Fruit fly (Drosophila melanogaster) whole organism, embryonic: ENCODE measurements around the gene mRpS18B.

ENCODE experiments used
- Adf1 ChIP-seq: fragments of 200-800 bp; sonication (Bioruptor generic); IDR thresholded peaks from 2 replicates; pipeline ENCODE4 v1.3.6; 2022; ENCODE audit warnings: missing biosample characterization, missing genetic modification characterization
- Atf3 ChIP-seq: fragments of 200-800 bp; sonication (Bioruptor generic); optimal IDR thresholded peaks from 3 replicates; lab custom pipeline; 2016; ENCODE audit warnings: missing biosample characterization, missing genetic modification characterization
- Bgb ChIP-seq: fragments of 200-800 bp; sonication (Bioruptor generic); IDR thresholded peaks from 2 replicates; pipeline ENCODE4 v1.3.6; 2022; ENCODE audit warnings: missing biosample characterization, missing genetic modification characterization; ENCODE audit not compliant: partially characterized antibody
- CG10267 ChIP-seq: fragments of 200-800 bp; sonication (Bioruptor generic); optimal IDR thresholded peaks from 2 replicates; lab custom pipeline; 2018; ENCODE audit warnings: missing biosample characterization, mild to moderate bottlenecking, missing genetic modification characterization, moderate library complexity
- CG10654 ChIP-seq: fragments of 200-800 bp; sonication (Bioruptor generic); optimal IDR thresholded peaks from 2 replicates; lab custom pipeline; 2016; ENCODE audit warnings: missing biosample characterization, missing genetic modification characterization
- CG12155 ChIP-seq: fragments of 200-800 bp; sonication (Bioruptor generic); optimal IDR thresholded peaks from 3 replicates; lab custom pipeline; 2016; ENCODE audit warnings: missing biosample characterization, missing genetic modification characterization
- CG13775 ChIP-seq: fragments of 200-800 bp; sonication (Bioruptor generic); optimal IDR thresholded peaks from 3 replicates; lab custom pipeline; 2017; ENCODE audit warnings: missing biosample characterization, mild to moderate bottlenecking, missing genetic modification characterization
- CG14710 ChIP-seq: fragments of 200-800 bp; sonication (Bioruptor generic); optimal IDR thresholded peaks from 3 replicates; lab custom pipeline; 2019; ENCODE audit warnings: missing biosample characterization, mild to moderate bottlenecking, missing genetic modification characterization, moderate library complexity
- CG15514 ChIP-seq: fragments of 200-800 bp; sonication (Bioruptor generic); optimal IDR thresholded peaks from 3 replicates; lab custom pipeline; 2017; ENCODE audit warnings: missing biosample characterization, missing genetic modification characterization, mild to moderate bottlenecking, moderate library complexity, missing genetic modification reagents
- CG2875 ChIP-seq: fragments of 200-800 bp; sonication (Bioruptor generic); optimal IDR thresholded peaks from 2 replicates; lab custom pipeline; 2017; ENCODE audit warnings: missing biosample characterization, mild to moderate bottlenecking, missing genetic modification characterization, missing genetic modification reagents
- CG6813 ChIP-seq: fragments of 200-800 bp; sonication (Bioruptor generic); optimal IDR thresholded peaks from 2 replicates; lab custom pipeline; 2017; ENCODE audit warnings: missing biosample characterization, missing genetic modification characterization, mild to moderate bottlenecking, moderate library complexity, missing genetic modification reagents
- CG7745 ChIP-seq: fragments of 200-800 bp; sonication (Bioruptor generic); optimal IDR thresholded peaks from 2 replicates; lab custom pipeline; 2018; ENCODE audit warnings: missing biosample characterization, mild to moderate bottlenecking, missing genetic modification characterization, moderate library complexity
- Chrac-16 ChIP-seq: fragments of 200-800 bp; sonication (Bioruptor generic); optimal IDR thresholded peaks from 3 replicates; lab custom pipeline; 2016; ENCODE audit warnings: missing biosample characterization, missing genetic modification characterization
- CkIIα-i1 ChIP-seq: fragments of 200-800 bp; sonication (Bioruptor generic); IDR thresholded peaks from 2 replicates; pipeline ENCODE4 v1.3.6; 2022; ENCODE audit warnings: missing biosample characterization, missing genetic modification characterization
- Dbx ChIP-seq: fragments of 200-800 bp; sonication (Bioruptor generic); IDR thresholded peaks from 3 replicates; pipeline ENCODE4 v1.3.6; 2022; ENCODE audit warnings: missing biosample characterization, missing genetic modification characterization
- Dek ChIP-seq: fragments of 200-800 bp; sonication (Bioruptor generic); optimal IDR thresholded peaks from 3 replicates; lab custom pipeline; 2019; ENCODE audit warnings: missing biosample characterization, mild to moderate bottlenecking, missing genetic modification characterization, moderate library complexity
- Ets65A ChIP-seq: fragments of 200-800 bp; sonication (Bioruptor generic); peaks from one replicate; lab custom pipeline; 2016; ENCODE audit warnings: missing biosample characterization, missing genetic modification characterization
- Kr ChIP-seq: fragments of 200-800 bp; sonication (Bioruptor generic); optimal IDR thresholded peaks from 2 replicates; lab custom pipeline; 2017; ENCODE audit warnings: missing biosample characterization, mild to moderate bottlenecking, missing genetic modification characterization
- Lpt ChIP-seq: fragments of >200 bp; optimal IDR thresholded peaks from 2 replicates; lab custom pipeline; 2018; ENCODE audit warnings: missing biosample characterization, missing genetic modification characterization
- Med ChIP-seq: fragments of 200-800 bp; sonication (Bioruptor generic); peaks from one replicate; lab custom pipeline; 2016; ENCODE audit warnings: missing biosample characterization, missing genetic modification characterization, mild to moderate bottlenecking, inconsistent platforms, moderate library complexity
- Mes4 ChIP-seq: fragments of 200-800 bp; sonication (Bioruptor generic); optimal IDR thresholded peaks from 2 replicates; lab custom pipeline; 2016; ENCODE audit warnings: missing biosample characterization, missing genetic modification characterization
- Neu2 ChIP-seq: fragments of 200-800 bp; sonication (Bioruptor generic); optimal IDR thresholded peaks from 3 replicates; lab custom pipeline; 2016; ENCODE audit warnings: missing biosample characterization, missing genetic modification characterization, borderline replicate concordance
- Poxn ChIP-seq: fragments of 200-800 bp; sonication (Bioruptor generic); IDR thresholded peaks from 2 replicates; pipeline ENCODE4 v1.3.6; 2022; ENCODE audit warnings: missing biosample characterization, missing genetic modification characterization
- Ssrp ChIP-seq: fragments of 200-800 bp; sonication (Bioruptor generic); optimal IDR thresholded peaks from 2 replicates; lab custom pipeline; 2018; ENCODE audit warnings: missing biosample characterization, mild to moderate bottlenecking, missing genetic modification characterization, moderate library complexity
- ac ChIP-seq: fragments of 200-800 bp; sonication (Bioruptor generic); optimal IDR thresholded peaks from 3 replicates; lab custom pipeline; 2017; ENCODE audit warnings: missing biosample characterization, mild to moderate bottlenecking, missing genetic modification characterization
- ap ChIP-seq: fragments of 200-800 bp; sonication (Bioruptor generic); IDR thresholded peaks from 2 replicates; pipeline ENCODE4 v1.3.6; 2022; ENCODE audit warnings: missing biosample characterization, missing genetic modification characterization
- bbx ChIP-seq: fragments of 200-800 bp; sonication (Bioruptor generic); IDR thresholded peaks from 2 replicates; pipeline ENCODE4 v1.3.6; 2022; ENCODE audit warnings: missing biosample characterization, missing genetic modification characterization; ENCODE audit not compliant: partially characterized antibody
- cad ChIP-seq: fragments of >200 bp; optimal IDR thresholded peaks from 2 replicates; lab custom pipeline; 2017; ENCODE audit warnings: missing biosample characterization, missing genetic modification characterization
- eve ChIP-seq, 2 experiments: fragments of >200 bp; optimal IDR thresholded peaks; 2 replicates each; lab custom pipeline; 2017; ENCODE audit warnings: missing biosample characterization in 2 of 2, missing genetic modification characterization in 2 of 2
- fd3F ChIP-seq: fragments of 200-800 bp; sonication (Bioruptor generic); optimal IDR thresholded peaks from 2 replicates; lab custom pipeline; 2018; ENCODE audit warnings: missing biosample characterization, mild to moderate bottlenecking, missing genetic modification characterization, moderate library complexity
- fd96Cb ChIP-seq: fragments of 200-800 bp; sonication (Bioruptor generic); optimal IDR thresholded peaks from 2 replicates; lab custom pipeline; 2018; ENCODE audit warnings: missing biosample characterization, mild to moderate bottlenecking, missing genetic modification characterization, moderate library complexity
- fu2 ChIP-seq: fragments of 200-800 bp; sonication (Bioruptor generic); optimal IDR thresholded peaks from 2 replicates; lab custom pipeline; 2016; ENCODE audit warnings: missing biosample characterization, missing genetic modification characterization
- grn ChIP-seq: fragments of 200-800 bp; sonication (Bioruptor generic); optimal IDR thresholded peaks from 3 replicates; lab custom pipeline; 2017; ENCODE audit warnings: missing biosample characterization, missing genetic modification characterization
- gro ChIP-seq: fragments of 200-800 bp; sonication (Bioruptor generic); optimal IDR thresholded peaks from 2 replicates; lab custom pipeline; 2016; ENCODE audit warnings: missing biosample characterization, missing genetic modification characterization
- kay ChIP-seq: fragments of 200-800 bp; sonication (Bioruptor generic); optimal IDR thresholded peaks from 2 replicates; lab custom pipeline; 2016; ENCODE audit warnings: missing biosample characterization, missing genetic modification characterization
- lab ChIP-seq: fragments of 200-800 bp; sonication (Bioruptor generic); optimal IDR thresholded peaks from 3 replicates; lab custom pipeline; 2017; ENCODE audit warnings: missing biosample characterization, missing genetic modification characterization, mild to moderate bottlenecking, moderate library complexity, missing genetic modification reagents
- luna ChIP-seq: fragments of 200-800 bp; sonication (Bioruptor generic); optimal IDR thresholded peaks from 2 replicates; lab custom pipeline; 2016; ENCODE audit warnings: missing biosample characterization, missing genetic modification characterization
- mam ChIP-seq: fragments of 200-800 bp; sonication (Bioruptor generic); optimal IDR thresholded peaks from 3 replicates; lab custom pipeline; 2016; ENCODE audit warnings: missing biosample characterization, missing genetic modification characterization
- nerfin-1 ChIP-seq: fragments of 200-800 bp; sonication (Bioruptor generic); optimal IDR thresholded peaks from 3 replicates; lab custom pipeline; 2019; ENCODE audit warnings: missing biosample characterization, mild to moderate bottlenecking, missing genetic modification characterization, moderate library complexity
- oc ChIP-seq: fragments of 200-800 bp; sonication (Bioruptor generic); optimal IDR thresholded peaks from 2 replicates; lab custom pipeline; 2018; ENCODE audit warnings: missing biosample characterization, mild to moderate bottlenecking, missing genetic modification characterization, moderate library complexity
- pnt ChIP-seq: fragments of 200-800 bp; sonication (Bioruptor generic); optimal IDR thresholded peaks from 3 replicates; lab custom pipeline; 2016; ENCODE audit warnings: missing biosample characterization, missing genetic modification characterization
- stc ChIP-seq: fragments of 200-800 bp; sonication (Bioruptor generic); IDR thresholded peaks from 2 replicates; pipeline ENCODE4 v1.3.6; 2022; ENCODE audit warnings: missing biosample characterization, missing genetic modification characterization
- stwl ChIP-seq: fragments of 200-800 bp; sonication (Bioruptor generic); optimal IDR thresholded peaks from 3 replicates; lab custom pipeline; 2018; ENCODE audit warnings: missing biosample characterization, mild to moderate bottlenecking, missing genetic modification characterization, moderate library complexity
- sug ChIP-seq: fragments of 200-800 bp; optimal IDR thresholded peaks from 2 replicates; lab custom pipeline; 2019; ENCODE audit warnings: missing biosample characterization, mild to moderate bottlenecking, missing genetic modification characterization, moderate library complexity
- toy ChIP-seq: fragments of 200-800 bp; sonication (Bioruptor generic); IDR thresholded peaks from 2 replicates; pipeline ENCODE4 v1.3.6; 2022; ENCODE audit warnings: missing biosample characterization, missing genetic modification characterization
- vvl ChIP-seq: fragments of 200-800 bp; sonication (Bioruptor generic); IDR thresholded peaks from 2 replicates; pipeline ENCODE4 v1.3.6; 2022; ENCODE audit warnings: missing biosample characterization, missing genetic modification characterization
- wdn ChIP-seq: fragments of 200-800 bp; sonication (Bioruptor generic); IDR thresholded peaks from 2 replicates; pipeline ENCODE4 v1.3.6; 2022; ENCODE audit warnings: missing biosample characterization, missing genetic modification characterization
- yki ChIP-seq: fragments of >200 bp; optimal IDR thresholded peaks from 3 replicates; lab custom pipeline; 2018
- zfh2 ChIP-seq: fragments of 200-800 bp; sonication (Bioruptor generic); optimal IDR thresholded peaks from 2 replicates; lab custom pipeline; 2016; ENCODE audit warnings: missing biosample characterization, missing genetic modification characterization

mRpS18B gene

DNA sequence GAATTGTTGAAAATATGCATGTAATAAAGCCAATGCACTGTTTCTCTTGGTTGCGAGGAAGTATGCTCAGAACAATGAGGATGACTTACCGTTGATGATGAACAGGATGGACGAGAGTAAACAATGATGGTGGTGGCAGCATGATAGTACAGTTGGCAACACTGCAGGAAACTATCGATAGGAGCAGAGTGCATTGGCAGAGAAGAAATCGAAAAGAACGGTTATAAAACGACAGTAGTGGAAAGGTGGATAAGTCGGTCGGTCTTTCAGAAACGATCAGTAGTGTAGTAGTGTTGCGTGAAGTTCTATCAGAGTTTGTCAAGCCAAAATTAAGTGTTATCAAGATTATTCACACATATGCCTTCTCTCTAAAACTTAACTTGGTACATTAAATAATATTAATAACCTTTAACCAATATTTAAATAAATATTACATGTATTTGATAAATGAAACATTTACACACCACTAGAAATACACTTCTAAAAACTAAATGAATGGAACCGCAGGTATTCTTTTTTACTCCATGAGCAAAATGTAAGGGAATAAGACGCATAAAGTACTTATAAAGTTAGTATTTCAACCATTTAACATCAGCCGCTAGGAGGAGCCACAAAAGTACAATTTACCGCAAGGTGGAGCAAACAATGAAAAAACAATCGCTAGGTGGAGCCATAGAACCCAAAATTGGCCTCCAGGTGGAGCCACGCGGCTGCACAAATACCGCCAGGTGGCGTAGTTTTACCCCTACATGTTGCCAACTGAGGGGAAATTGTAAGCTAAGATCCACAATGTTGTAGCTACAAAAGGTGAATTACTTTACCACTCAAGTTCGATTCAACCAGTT lies 23.6 kb upstream of the mRpS18B start (continued):
- TF ChIP-seq fd96Cb (tag; lab: Kevin White, UChicago): peak; percentile 75
- peak; percentile 59 for TF ChIP-seq CG15514 (GFP tag; lab: Kevin White, UChicago)
- TF ChIP-seq CG10654 (GFP tag; lab: Kevin White, UChicago): peak; percentile 89
- TF ChIP-seq vvl: peak; percentile 91
- TF ChIP-seq CG10267: peak; percentile 78
- no peak for TF ChIP-seq cad
- TF ChIP-seq CkIIα-i1 (GFP tag; lab: Robert Waterston, UW): peak; percentile 28; the same call in 1 of the 2 replicates
- TF ChIP-seq CG6813: peak; percentile 51
- peak; percentile 66 for TF ChIP-seq CG2875 (GFP tag; lab: Kevin White, UChicago)
- TF ChIP-seq Atf3 (GFP tag; lab: Kevin White, UChicago): peak; percentile 91
- peak; percentile 46 for TF ChIP-seq Neu2 (GFP tag; lab: Kevin White, UChicago)
- no peak; the same call in 1 of the 2 replicates for TF ChIP-seq stc (GFP tag; lab: Robert Waterston, UW)
- peak; percentile 43; the same call in 1 of the 2 replicates for TF ChIP-seq Poxn
- peak; percentile 31 for TF ChIP-seq stwl
- TF ChIP-seq nerfin-1 (tag; lab: Kevin White, UChicago): no peak
- peak; percentile 61 for TF ChIP-seq Ssrp
- peak; percentile 76 for TF ChIP-seq CG14710 (tag; lab: Kevin White, UChicago)
- TF ChIP-seq Bgb (GFP tag; lab: Robert Waterston, UW): peak; percentile 64
- TF ChIP-seq ac (GFP tag; lab: Kevin White, UChicago): peak; percentile 0
- peak; percentile 100 for TF ChIP-seq Ets65A (GFP tag; lab: Kevin White, UChicago)
- peak; percentile 34 for TF ChIP-seq Adf1 (GFP tag; lab: Robert Waterston, UW)
- peak; percentile 75 for TF ChIP-seq CG13775 (GFP tag; lab: Kevin White, UChicago)
- peak; percentile 87 for TF ChIP-seq luna
- TF ChIP-seq eve (GFP tag; optimal IDR thresholded peaks at IDR 0.05; lab: Kevin White, UChicago): peak in 1 of 2 experiments; percentile 89
- peak; percentile 95 for TF ChIP-seq mam (GFP tag; lab: Kevin White, UChicago)
- peak; percentile 22; the same call in 1 of the 2 replicates for TF ChIP-seq toy
- no peak for TF ChIP-seq gro
- peak; percentile 62 for TF ChIP-seq zfh2 (GFP tag; lab: Kevin White, UChicago)
- TF ChIP-seq fu2: peak; percentile 84
- TF ChIP-seq ap (GFP tag; lab: Robert Waterston, UW): peak; percentile 87
- TF ChIP-seq Dek (tag; lab: Kevin White, UChicago): peak; percentile 75
- no peak for TF ChIP-seq Lpt (GFP tag; lab: Kevin White, UChicago)
- peak; percentile 70 for TF ChIP-seq lab
- peak; percentile 96 for TF ChIP-seq pnt (GFP tag; lab: Kevin White, UChicago)
- peak; percentile 88 for TF ChIP-seq Mes4 (GFP tag; lab: Kevin White, UChicago)
- peak; percentile 59 for TF ChIP-seq bbx (GFP tag; lab: Robert Waterston, UW)
- TF ChIP-seq Med (GFP tag; lab: Kevin White, UChicago): peak; percentile 99
- TF ChIP-seq oc: no peak
- peak; percentile 97 for TF ChIP-seq Chrac-16 (GFP tag; lab: Kevin White, UChicago)
- TF ChIP-seq sug (tag; lab: Kevin White, UChicago): peak; percentile 85
- peak; percentile 82 for TF ChIP-seq CG12155 (GFP tag; lab: Kevin White, UChicago)
- peak; percentile 76 for TF ChIP-seq wdn
- peak; percentile 71 for TF ChIP-seq yki (lab: Kevin White, UChicago)
- TF ChIP-seq grn (GFP tag; lab: Kevin White, UChicago): peak; percentile 41
- TF ChIP-seq kay (GFP tag; lab: Kevin White, UChicago): peak; percentile 78
- TF ChIP-seq Kr (GFP tag; lab: Kevin White, UChicago): no peak
- TF ChIP-seq Dbx (GFP tag; lab: Robert Waterston, UW): peak; percentile 96
- peak; percentile 71 for TF ChIP-seq fd3F (GFP tag; lab: Kevin White, UChicago)
- TF ChIP-seq CG7745 (tag; lab: Kevin White, UChicago): no peak
